Worm (Caenorhabditis elegans) whole organism, young adult: ENCODE results near the gene srab-18.

Experiments used
- B0261.1 ChIP-seq: sonication (generic microtip); optimal IDR thresholded peaks from 2 replicates; lab custom pipeline; 2016; ENCODE audit warnings: mild to moderate bottlenecking, missing genetic modification characterization, moderate library complexity, missing compliant biosample characterization
- B0336.3 ChIP-seq: fragments of 200-800 bp; sonication (Bioruptor generic); IDR thresholded peaks from 2 replicates; pipeline ENCODE4 v1.3.6; 2022; ENCODE audit warnings: missing genetic modification characterization, missing compliant biosample characterization
- F37B4.10 ChIP-seq: fragments of 200-800 bp; sonication (Bioruptor generic); IDR thresholded peaks from 2 replicates; pipeline ENCODE4 v1.3.6; 2022; ENCODE audit warnings: missing genetic modification characterization, missing compliant biosample characterization
- F39B2.1 ChIP-seq: fragments of 200-800 bp; sonication (Bioruptor generic); IDR thresholded peaks from 2 replicates; pipeline ENCODE4 v1.3.6; 2022; ENCODE audit warnings: missing genetic modification reagents, missing genetic modification characterization, missing compliant biosample characterization
- F57A8.1 ChIP-seq: fragments of 200-800 bp; sonication (Bioruptor generic); optimal IDR thresholded peaks from 2 replicates; lab custom pipeline; 2018; ENCODE audit warnings: mild to moderate bottlenecking, missing genetic modification characterization, moderate library complexity, missing compliant biosample characterization
- F57C9.4 ChIP-seq: sonication (generic microtip); optimal IDR thresholded peaks from 2 replicates; lab custom pipeline; 2017; ENCODE audit warnings: mild to moderate bottlenecking, missing genetic modification characterization, missing compliant biosample characterization
- T07F8.4 ChIP-seq: sonication (generic microtip); optimal IDR thresholded peaks from 2 replicates; lab custom pipeline; 2016; ENCODE audit warnings: mild to moderate bottlenecking, missing genetic modification characterization, moderate library complexity, missing compliant biosample characterization
- Y53F4B.3 ChIP-seq: fragments of 200-800 bp; sonication (Bioruptor generic); IDR thresholded peaks from 2 replicates; pipeline ENCODE4 v1.3.6; 2022; ENCODE audit warnings: missing genetic modification reagents, missing genetic modification characterization, missing compliant biosample characterization
- Y56A3A.18 ChIP-seq: fragments of 200-800 bp; sonication (Bioruptor generic); IDR thresholded peaks from 2 replicates; pipeline ENCODE4 v1.3.6; 2022; ENCODE audit warnings: missing genetic modification reagents, missing genetic modification characterization, missing compliant biosample characterization
- Y67H2A.10 ChIP-seq: fragments of 200-800 bp; sonication (Bioruptor generic); conservative IDR thresholded peaks from 2 replicates; pipeline ENCODE4 v1.3.6; 2022; ENCODE audit warnings: missing genetic modification reagents, missing genetic modification characterization, missing compliant biosample characterization
- akir-1 ChIP-seq: fragments of 200-800 bp; sonication (Bioruptor generic); optimal IDR thresholded peaks from 2 replicates; lab custom pipeline; 2018; ENCODE audit warnings: mild to moderate bottlenecking, missing genetic modification characterization, moderate library complexity, missing compliant biosample characterization
- aptf-2 ChIP-seq: fragments of 200-800 bp; sonication (Bioruptor generic); conservative IDR thresholded peaks from 2 replicates; pipeline ENCODE4 v1.3.6; 2022; ENCODE audit warnings: missing genetic modification reagents, missing genetic modification characterization, missing compliant biosample characterization
- ceh-27 ChIP-seq: fragments of 200-800 bp; sonication (Bioruptor generic); optimal IDR thresholded peaks from 2 replicates; lab custom pipeline; 2018; ENCODE audit warnings: mild to moderate bottlenecking, missing genetic modification characterization, moderate library complexity, missing compliant biosample characterization
- ceh-40 ChIP-seq: fragments of 200-800 bp; sonication (Bioruptor generic); IDR thresholded peaks from 2 replicates; pipeline ENCODE4 v1.3.6; 2022; ENCODE audit warnings: missing genetic modification characterization, missing compliant biosample characterization
- ceh-58 ChIP-seq: fragments of 200-800 bp; sonication (Bioruptor generic); IDR thresholded peaks from 2 replicates; pipeline ENCODE4 v1.3.6; 2022; ENCODE audit warnings: missing genetic modification characterization, missing compliant biosample characterization
- ceh-79 ChIP-seq: sonication (generic microtip); optimal IDR thresholded peaks from 2 replicates; lab custom pipeline; 2017; ENCODE audit warnings: mild to moderate bottlenecking, missing genetic modification characterization, missing compliant biosample characterization
- ceh-91 ChIP-seq: fragments of 200-800 bp; sonication (Bioruptor generic); IDR thresholded peaks from 2 replicates; pipeline ENCODE4 v1.3.6; 2022; ENCODE audit warnings: missing genetic modification reagents, missing genetic modification characterization, missing compliant biosample characterization
- egl-18 ChIP-seq: fragments of 200-800 bp; sonication (Bioruptor generic); IDR thresholded peaks from 2 replicates; pipeline ENCODE4 v1.3.6; 2022; ENCODE audit warnings: missing genetic modification reagents, missing genetic modification characterization, missing compliant biosample characterization
- ets-4 ChIP-seq: fragments of 200-800 bp; sonication (Bioruptor generic); optimal IDR thresholded peaks from 2 replicates; lab custom pipeline; 2018; ENCODE audit warnings: mild to moderate bottlenecking, missing genetic modification characterization, missing compliant biosample characterization
- fkh-3 ChIP-seq: sonication (generic microtip); optimal IDR thresholded peaks from 2 replicates; lab custom pipeline; 2016; ENCODE audit warnings: mild to moderate bottlenecking, missing genetic modification characterization, missing compliant biosample characterization
- gei-17 ChIP-seq: fragments of 200-800 bp; sonication (Bioruptor generic); optimal IDR thresholded peaks from 2 replicates; lab custom pipeline; 2018; ENCODE audit warnings: mild to moderate bottlenecking, missing genetic modification characterization, missing compliant biosample characterization
- hmg-20 ChIP-seq: fragments of 200-800 bp; sonication (Bioruptor generic); IDR thresholded peaks from 2 replicates; pipeline ENCODE4 v1.3.6; 2022; ENCODE audit warnings: missing genetic modification reagents, missing genetic modification characterization, missing compliant biosample characterization
- lin-35 ChIP-seq, 3 experiments: fragments of 150-350 bp in 2 of 3; sonication (generic microtip) in 1 of 3; optimal IDR thresholded peaks; 2 replicates each; lab custom pipeline; 2014 to 2018; ENCODE audit warnings: missing biosample characterization in 3 of 3, missing genetic modification characterization in 3 of 3, missing genetic modification reagents in 3 of 3
- lin-40 ChIP-seq: sonication (generic microtip); optimal IDR thresholded peaks from 2 replicates; lab custom pipeline; 2016; ENCODE audit warnings: missing genetic modification characterization, mild to moderate bottlenecking, missing compliant biosample characterization, missing genotype, missing genetic modification reagents
- lir-1 ChIP-seq: fragments of 200-800 bp; sonication (Bioruptor generic); conservative IDR thresholded peaks from 2 replicates; pipeline ENCODE4 v1.3.6; 2022; ENCODE audit warnings: missing genetic modification reagents, missing genetic modification characterization, missing compliant biosample characterization
- lsy-27 ChIP-seq: sonication (generic microtip); optimal IDR thresholded peaks from 2 replicates; lab custom pipeline; 2017; ENCODE audit warnings: missing genetic modification characterization, mild to moderate bottlenecking, missing compliant biosample characterization, antibody characterized with exemption, missing genotype, borderline replicate concordance; ENCODE audit not compliant: insufficient read depth
- mel-28 ChIP-seq: sonication (generic microtip); optimal IDR thresholded peaks from 2 replicates; lab custom pipeline; 2016; ENCODE audit warnings: borderline replicate concordance, mild to moderate bottlenecking, missing genetic modification characterization, missing compliant biosample characterization
- nfya-1 ChIP-seq: sonication (generic microtip); optimal IDR thresholded peaks from 2 replicates; lab custom pipeline; 2017; ENCODE audit warnings: antibody characterized with exemption, missing compliant biosample characterization, missing genetic modification characterization, borderline replicate concordance; ENCODE audit not compliant: insufficient read depth
- nhr-120 ChIP-seq: fragments of 200-800 bp; sonication (Bioruptor generic); IDR thresholded peaks from 2 replicates; pipeline ENCODE4 v1.3.6; 2022; ENCODE audit warnings: missing genetic modification characterization, missing compliant biosample characterization
- nhr-179 ChIP-seq: sonication (generic microtip); optimal IDR thresholded peaks from 2 replicates; lab custom pipeline; 2016; ENCODE audit warnings: mild to moderate bottlenecking, missing genetic modification characterization, missing compliant biosample characterization
- rec-8 ChIP-seq, 2 experiments: sonication (generic microtip); optimal IDR thresholded peaks; 2 replicates each; lab custom pipeline; 2016; ENCODE audit warnings: mild to moderate bottlenecking in 2 of 2, missing genetic modification characterization in 2 of 2, missing genetic modification reagents in 2 of 2, missing genotype in 2 of 2, missing biosample characterization in 1 of 2, missing compliant biosample characterization in 1 of 2, moderate library complexity in 1 of 2
- repo-1 ChIP-seq: sonication (generic microtip); optimal IDR thresholded peaks from 2 replicates; lab custom pipeline; 2017; ENCODE audit warnings: mild to moderate bottlenecking, missing genetic modification characterization, missing compliant biosample characterization
- rpc-1 ChIP-seq, 2 experiments: fragments of 150-350 bp in 1 of 2; sonication (generic microtip) in 1 of 2; optimal IDR thresholded peaks; 2 replicates each; lab custom pipeline; 2014 to 2018; ENCODE audit warnings: missing biosample characterization in 1 of 2, missing genetic modification characterization in 1 of 2, missing genetic modification reagents in 1 of 2, missing genotype in 1 of 2
- snpc-1.3 ChIP-seq: sonication (generic microtip); optimal IDR thresholded peaks from 2 replicates; lab custom pipeline; 2017; ENCODE audit warnings: missing genetic modification characterization, mild to moderate bottlenecking, missing compliant biosample characterization, antibody characterized with exemption, moderate library complexity, missing genotype, missing genetic modification reagents; ENCODE audit not compliant: insufficient read depth
- tbx-9 ChIP-seq: sonication (generic microtip); optimal IDR thresholded peaks from 2 replicates; lab custom pipeline; 2016; ENCODE audit warnings: borderline replicate concordance, missing genetic modification characterization, inconsistent platforms, missing compliant biosample characterization
- xnd-1 ChIP-seq: sonication (generic microtip); optimal IDR thresholded peaks from 2 replicates; lab custom pipeline; 2016; ENCODE audit warnings: missing genotype, missing genetic modification reagents, missing genetic modification characterization, missing compliant biosample characterization
- zim-3 ChIP-seq: sonication (generic microtip); optimal IDR thresholded peaks from 2 replicates; lab custom pipeline; 2017; ENCODE audit warnings: mild to moderate bottlenecking, missing genetic modification characterization, moderate library complexity, missing compliant biosample characterization
- ztf-18 ChIP-seq: sonication (generic microtip); optimal IDR thresholded peaks from 2 replicates; lab custom pipeline; 2016; ENCODE audit warnings: missing genotype, mild to moderate bottlenecking, missing genetic modification characterization, missing compliant biosample characterization

The srab-18 gene

DNA sequence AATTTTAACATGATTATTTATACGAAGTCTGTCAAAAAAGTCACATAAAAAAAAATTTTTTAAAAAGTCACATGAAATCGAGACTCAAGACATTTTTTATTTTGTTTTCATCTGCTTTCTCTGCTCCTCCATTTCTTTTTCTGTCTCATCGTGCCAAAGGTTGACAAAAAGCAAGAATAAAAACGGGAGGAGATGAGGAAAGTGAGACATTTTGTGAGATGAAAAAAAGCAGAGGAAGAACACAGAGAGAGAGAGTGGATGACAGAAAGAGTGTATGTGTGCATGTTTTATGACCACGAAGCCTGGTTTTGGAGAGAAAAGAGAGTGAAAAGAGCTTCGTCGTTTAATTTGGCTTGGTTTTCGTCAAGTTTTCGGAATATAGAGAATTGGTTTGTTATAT, 17.4 kb downstream of the srab-18 start:
- TF ChIP-seq xnd-1 (tag; lab: Kevin White, UChicago) (no peak), lin-35 (GFP tag; optimal IDR thresholded peaks at IDR 0.05; lab: Kevin White, UChicago) (peak in 1 of 3 experiments; percentile 2), Y53F4B.3 (no peak), rec-8 (tag; optimal IDR thresholded peaks at IDR 0.05; lab: Kevin White, UChicago) (no peak)

- TF ChIP-seq ztf-18 (tag; lab: Kevin White, UChicago) (no peak), fkh-3 (no peak), Y67H2A.10 (GFP tag; lab: Robert Waterston, UW) (no peak), egl-18 (GFP tag; lab: Robert Waterston, UW) (no peak), B0261.1 (no peak), akir-1 (GFP tag; lab: Kevin White, UChicago) (no peak), lir-1 (GFP tag; lab: Robert Waterston, UW) (no peak)
Measured at ce11 chrV:9848576-9848975, 22.7 kb downstream of the srab-18 start.

ce11 chrV:9843376-9843916, 27.8 kb downstream of the srab-18 start, which contains the start of gene sru-8:
Gene sru-8 (plus strand): TSS chrV:9843866.
- TF ChIP-seq F37B4.10 (GFP tag; lab: Robert Waterston, UW) = no peak

DNA sequence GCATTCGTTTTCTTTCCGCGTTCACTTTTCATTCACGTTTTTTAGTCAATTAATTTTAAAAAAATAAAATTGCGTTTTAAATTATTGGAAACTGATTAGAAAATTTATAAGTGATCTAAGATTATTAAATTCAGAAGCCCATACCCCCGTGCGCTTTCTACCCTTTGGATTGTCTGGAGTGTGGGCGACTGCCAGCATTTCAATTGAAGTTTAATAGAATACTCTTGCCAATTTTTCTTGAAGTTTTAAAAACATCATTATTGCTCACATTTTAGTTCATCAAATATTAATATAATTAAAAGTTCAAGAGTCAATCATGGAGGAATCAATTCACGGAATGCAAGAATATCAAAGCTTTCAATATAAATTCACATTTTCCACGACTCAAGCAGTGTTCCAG, 29.9 kb downstream of the srab-18 start, which contains the start of gene sru-36:
sru-36 (plus strand) TSS at position 301 of the 400 bp plus-strand sequence.
- TF ChIP-seq lin-40 (tag; lab: Kevin White, UChicago) = no peak
- TF ChIP-seq ceh-40 (GFP tag; lab: Robert Waterston, UW) = no peak
- no peak for TF ChIP-seq ceh-27 (GFP tag; lab: Kevin White, UChicago)
- no peak for TF ChIP-seq ceh-91 (GFP tag; lab: Robert Waterston, UW)
- TF ChIP-seq zim-3 = no peak
- TF ChIP-seq T07F8.4 = no peak
- no peak for TF ChIP-seq aptf-2 (GFP tag; lab: Robert Waterston, UW)
- no peak for TF ChIP-seq mel-28 (tag; lab: Kevin White, UChicago)
- no peak for TF ChIP-seq repo-1 (tag; lab: Kevin White, UChicago)
- no peak for TF ChIP-seq akir-1 (GFP tag; lab: Kevin White, UChicago)
- no peak for TF ChIP-seq rpc-1 (optimal IDR thresholded peaks at IDR 0.05; lab: Kevin White, UChicago)
- no peak for TF ChIP-seq rpc-1 (tag; optimal IDR thresholded peaks at IDR 0.05; lab: Kevin White, UChicago)
- TF ChIP-seq lsy-27 (tag; lab: Kevin White, UChicago) = no peak
- TF ChIP-seq snpc-1.3 (tag; lab: Kevin White, UChicago) = no peak
- no peak for TF ChIP-seq nhr-120 (GFP tag; lab: Robert Waterston, UW)
- TF ChIP-seq hmg-20 (GFP tag; lab: Robert Waterston, UW) = no peak
- TF ChIP-seq ceh-79 (tag; lab: Kevin White, UChicago) = no peak
- TF ChIP-seq ceh-58 = no peak

ce11 chrV:9837679-9838078, 33.6 kb downstream of the srab-18 start, which contains the start of gene srsx-21:
Gene srsx-21 (plus strand): TSS chrV:9837979.
- TF ChIP-seq nfya-1 (tag; lab: Kevin White, UChicago) (no peak), F57C9.4 (no peak), gei-17 (GFP tag; lab: Kevin White, UChicago) (no peak), B0336.3 (GFP tag; lab: Robert Waterston, UW) (no peak), nhr-179 (tag; lab: Kevin White, UChicago) (no peak), F39B2.1 (GFP tag; lab: Robert Waterston, UW) (no peak), ets-4 (GFP tag; lab: Kevin White, UChicago) (no peak), Y56A3A.18 (no peak), F57A8.1 (GFP tag; lab: Kevin White, UChicago) (no peak), tbx-9 (tag; lab: Kevin White, UChicago) (no peak)
